Worm (Caenorhabditis elegans) whole organism, L1 larva: ENCODE data around the gene C49F5.7.

Source experiments
- C16A3.4 ChIP-seq: fragments of 150-350 bp; optimal IDR thresholded peaks from 2 replicates; lab custom pipeline; 2014; ENCODE audit warnings: missing biosample characterization, missing genetic modification characterization
- C34B4.2 ChIP-seq: sonication (generic microtip); optimal IDR thresholded peaks from 2 replicates; lab custom pipeline; 2017; ENCODE audit warnings: mild to moderate bottlenecking, missing genetic modification characterization, missing compliant biosample characterization
- alr-1 ChIP-seq: fragments of 200-800 bp; sonication (Bioruptor generic); optimal IDR thresholded peaks from 2 replicates; lab custom pipeline; 2018; ENCODE audit warnings: borderline replicate concordance, mild to moderate bottlenecking, missing genetic modification characterization, missing compliant biosample characterization
- blmp-1 ChIP-seq: fragments of 150-350 bp; optimal IDR thresholded peaks from 2 replicates; lab custom pipeline; 2014; ENCODE audit warnings: missing biosample characterization, missing genetic modification characterization
- ceh-63 ChIP-seq: fragments of 200-800 bp; sonication (Bioruptor generic); optimal IDR thresholded peaks from 2 replicates; lab custom pipeline; 2018; ENCODE audit warnings: mild to moderate bottlenecking, missing genetic modification characterization, missing compliant biosample characterization
- ceh-88 ChIP-seq: fragments of 200-800 bp; sonication (Bioruptor generic); IDR thresholded peaks from 2 replicates; pipeline ENCODE4 v1.3.6; 2022; ENCODE audit warnings: missing genetic modification characterization, missing compliant biosample characterization
- ceh-90 ChIP-seq: sonication (generic microtip); optimal IDR thresholded peaks from 2 replicates; lab custom pipeline; 2016; ENCODE audit warnings: missing genetic modification characterization, missing compliant biosample characterization
- efl-1 ChIP-seq, 4 experiments: fragments of 150-350 bp; optimal IDR thresholded peaks in 3 of 4; peaks in 1 of 4; 1 replicate in 1 of 4; 2 replicates in 3 of 4; lab custom pipeline; 2014; ENCODE audit warnings: missing biosample characterization in 2 of 4, missing genetic modification characterization in 2 of 4, missing genetic modification reagents in 2 of 4
- efl-3 ChIP-seq: fragments of 200-800 bp; sonication (Bioruptor generic); optimal IDR thresholded peaks from 2 replicates; lab custom pipeline; 2018; ENCODE audit warnings: mild to moderate bottlenecking, missing genetic modification characterization, missing compliant biosample characterization
- elt-3 ChIP-seq, 6 experiments: fragments of 150-350 bp in 1 of 6; sonication (generic microtip); optimal IDR thresholded peaks; 2 replicates each; lab custom pipeline; 2017 to 2018; ENCODE audit warnings: missing biosample characterization in 6 of 6, missing genetic modification characterization in 6 of 6, inconsistent platforms in 1 of 6
- fkh-10 ChIP-seq: sonication (generic microtip); optimal IDR thresholded peaks from 2 replicates; lab custom pipeline; 2017; ENCODE audit warnings: missing biosample characterization, missing genetic modification reagents, missing genetic modification characterization
- fkh-8 ChIP-seq: sonication (generic microtip); optimal IDR thresholded peaks from 2 replicates; lab custom pipeline; 2016; ENCODE audit warnings: mild to moderate bottlenecking, missing genetic modification characterization, missing compliant biosample characterization
- fos-1 ChIP-seq: fragments of 150-350 bp; optimal IDR thresholded peaks from 2 replicates; lab custom pipeline; 2014; ENCODE audit warnings: missing biosample characterization, missing genetic modification characterization
- grh-1 ChIP-seq: fragments of 200-800 bp; sonication (Bioruptor generic); IDR thresholded peaks from 2 replicates; pipeline ENCODE4 v1.3.6; 2022; ENCODE audit warnings: missing genetic modification reagents, missing genetic modification characterization, missing compliant biosample characterization
- hlh-17 ChIP-seq: fragments of 200-800 bp; sonication (Bioruptor generic); optimal IDR thresholded peaks from 2 replicates; lab custom pipeline; 2018; ENCODE audit warnings: missing genetic modification characterization, mild to moderate bottlenecking, missing compliant biosample characterization, moderate library complexity, borderline replicate concordance
- hlh-4 ChIP-seq: sonication (generic microtip); optimal IDR thresholded peaks from 2 replicates; lab custom pipeline; 2016; ENCODE audit warnings: mild to moderate bottlenecking, missing genetic modification characterization, missing compliant biosample characterization
- irx-1 ChIP-seq: sonication (generic microtip); optimal IDR thresholded peaks from 2 replicates; lab custom pipeline; 2016; ENCODE audit warnings: missing genetic modification characterization, missing compliant biosample characterization
- isw-1 ChIP-seq: fragments of 200-800 bp; sonication (Bioruptor generic); IDR thresholded peaks from 2 replicates; pipeline ENCODE4 v1.3.6; 2022; ENCODE audit warnings: missing genetic modification characterization, missing compliant biosample characterization
- jun-1 ChIP-seq: fragments of 150-350 bp; optimal IDR thresholded peaks from 2 replicates; lab custom pipeline; 2014; ENCODE audit warnings: missing biosample characterization, missing genetic modification reagents, missing genetic modification characterization
- lin-13 ChIP-seq: fragments of 150-350 bp; optimal IDR thresholded peaks from 2 replicates; lab custom pipeline; 2014; ENCODE audit warnings: missing biosample characterization, missing genetic modification reagents, missing genetic modification characterization
- lin-14 ChIP-seq: fragments of 200-800 bp; sonication (Bioruptor generic); optimal IDR thresholded peaks from 2 replicates; lab custom pipeline; 2018; ENCODE audit warnings: mild to moderate bottlenecking, missing genetic modification characterization, moderate library complexity, missing compliant biosample characterization
- lin-15B ChIP-seq: fragments of 150-350 bp; sonication (generic microtip); optimal IDR thresholded peaks from 3 replicates; lab custom pipeline; 2014; ENCODE audit warnings: missing biosample characterization, missing genetic modification characterization
- mef-2 ChIP-seq: fragments of 150-350 bp; optimal IDR thresholded peaks from 2 replicates; lab custom pipeline; 2014; ENCODE audit warnings: missing biosample characterization, missing genetic modification characterization
- nhr-11 ChIP-seq: fragments of 150-350 bp; optimal IDR thresholded peaks from 2 replicates; lab custom pipeline; 2014; ENCODE audit warnings: missing biosample characterization, missing genetic modification characterization
- nhr-20 ChIP-seq: sonication (generic microtip); optimal IDR thresholded peaks from 2 replicates; lab custom pipeline; 2016; ENCODE audit warnings: mild to moderate bottlenecking, missing genetic modification characterization, missing compliant biosample characterization
- nhr-76 ChIP-seq: sonication (generic microtip); optimal IDR thresholded peaks from 2 replicates; lab custom pipeline; 2017; ENCODE audit warnings: missing biosample characterization, missing genetic modification characterization
- nhr-90 ChIP-seq: sonication (generic microtip); optimal IDR thresholded peaks from 2 replicates; lab custom pipeline; 2016; ENCODE audit warnings: mild to moderate bottlenecking, missing genetic modification characterization, missing compliant biosample characterization; ENCODE audit not compliant: poor library complexity
- pqm-1 ChIP-seq: sonication (generic microtip); optimal IDR thresholded peaks from 3 replicates; lab custom pipeline; 2017; ENCODE audit warnings: missing biosample characterization, missing genetic modification characterization
- rnt-1 ChIP-seq: sonication (generic microtip); optimal IDR thresholded peaks from 2 replicates; lab custom pipeline; 2016; ENCODE audit warnings: mild to moderate bottlenecking, missing genetic modification characterization, moderate library complexity, missing compliant biosample characterization
- skn-1 ChIP-seq: fragments of 150-350 bp; optimal IDR thresholded peaks from 2 replicates; lab custom pipeline; 2014; ENCODE audit warnings: missing biosample characterization, missing genetic modification characterization
- snu-23 ChIP-seq: sonication (generic microtip); optimal IDR thresholded peaks from 2 replicates; lab custom pipeline; 2016; ENCODE audit warnings: missing genetic modification characterization, missing compliant biosample characterization
- sox-4 ChIP-seq: sonication (generic microtip); optimal IDR thresholded peaks from 2 replicates; lab custom pipeline; 2016; ENCODE audit warnings: missing genetic modification characterization, missing compliant biosample characterization
- swsn-7 ChIP-seq: sonication (generic microtip); optimal IDR thresholded peaks from 2 replicates; lab custom pipeline; 2016; ENCODE audit warnings: missing genetic modification characterization, missing compliant biosample characterization
- tbx-2 ChIP-seq: sonication (generic microtip); optimal IDR thresholded peaks from 2 replicates; lab custom pipeline; 2016; ENCODE audit warnings: missing genetic modification characterization, missing compliant biosample characterization
- unc-130 ChIP-seq: fragments of 150-350 bp; optimal IDR thresholded peaks from 2 replicates; lab custom pipeline; 2017; ENCODE audit warnings: missing biosample characterization, missing genetic modification characterization, inconsistent platforms
- unc-62 ChIP-seq: fragments of 150-350 bp; optimal IDR thresholded peaks from 2 replicates; lab custom pipeline; 2014; ENCODE audit warnings: missing biosample characterization, missing genetic modification reagents, missing genetic modification characterization
- unc-86 ChIP-seq: sonication (generic microtip); optimal IDR thresholded peaks from 2 replicates; lab custom pipeline; 2016; ENCODE audit warnings: missing genetic modification characterization, missing compliant biosample characterization
- unc-98 ChIP-seq: fragments of 200-800 bp; sonication (Bioruptor generic); IDR thresholded peaks from 2 replicates; pipeline ENCODE4 v1.3.6; 2022; ENCODE audit warnings: missing genetic modification characterization, missing compliant biosample characterization
- vab-15 ChIP-seq: sonication (generic microtip); optimal IDR thresholded peaks from 2 replicates; lab custom pipeline; 2017; ENCODE audit warnings: missing genotype, mild to moderate bottlenecking, missing genetic modification characterization, missing compliant biosample characterization
- ztf-11 ChIP-seq, 2 experiments: sonication (generic microtip); optimal IDR thresholded peaks; 2 replicates each; lab custom pipeline; 2016 to 2017; ENCODE audit warnings: missing genetic modification characterization in 2 of 2, missing biosample characterization in 1 of 2, missing compliant biosample characterization in 1 of 2

C49F5.7 gene

DNA sequence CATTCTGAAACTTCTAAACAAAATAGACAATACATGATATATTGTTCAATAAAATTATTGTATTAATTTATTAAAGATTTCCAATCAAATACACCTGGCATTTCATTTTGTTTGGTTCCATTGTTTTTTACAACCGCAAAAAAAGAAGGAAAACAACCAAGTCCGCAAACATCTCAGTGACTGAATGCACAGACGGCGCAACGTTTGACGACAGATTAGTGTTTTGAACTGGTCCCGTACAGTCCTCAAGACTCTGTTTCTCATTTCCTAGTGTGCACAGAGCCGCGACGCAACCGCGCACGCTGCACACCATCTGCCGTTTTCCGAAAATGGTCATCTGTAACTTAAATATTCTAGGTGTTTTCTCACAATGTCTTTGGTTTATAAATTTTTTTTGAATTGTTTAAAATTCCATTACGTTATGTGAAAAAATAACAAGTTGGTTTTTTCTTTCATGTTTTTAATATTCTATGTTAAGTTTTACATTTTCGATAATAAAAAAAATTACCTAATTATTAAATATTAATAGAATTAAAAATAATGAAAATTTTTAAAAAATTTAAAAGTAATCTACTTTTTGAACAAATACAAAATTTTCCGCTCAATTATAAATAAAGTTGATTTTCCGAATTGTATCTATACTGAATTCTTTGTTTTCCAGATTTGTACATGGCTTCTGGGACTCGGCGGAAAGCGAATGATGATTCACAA, 46.2 kb upstream of the C49F5.7 start, which contains the start of gene lsd-1 (continued):
- TF ChIP-seq ceh-90 (tag; lab: Kevin White, UChicago) (no peak), isw-1 (GFP tag; lab: Robert Waterston, UW) (no peak), unc-130 (tag; lab: Kevin White, UChicago) (no peak), mef-2 (tag; lab: Kevin White, UChicago) (no peak), lin-15B (tag; lab: Kevin White, UChicago) (no peak), unc-86 (tag; lab: Kevin White, UChicago) (no peak), snu-23 (no peak), blmp-1 (no peak), nhr-90 (peak; percentile 8), fkh-8 (no peak), tbx-2 (peak; percentile 21), pqm-1 (tag; lab: Kevin White, UChicago) (no peak), irx-1 (tag; lab: Kevin White, UChicago) (no peak), fkh-10 (GFP tag; lab: Kevin White, UChicago) (no peak), hlh-17 (no peak), ceh-88 (GFP tag; lab: Robert Waterston, UW) (no peak), vab-15 (tag; lab: Kevin White, UChicago) (no peak), swsn-7 (tag; lab: Kevin White, UChicago) (peak; percentile 28), efl-3 (GFP tag; lab: Kevin White, UChicago) (no peak), sox-4 (no peak), alr-1 (tag; lab: Kevin White, UChicago) (no peak), skn-1 (tag; lab: Kevin White, UChicago) (no peak), nhr-20 (tag; lab: Kevin White, UChicago) (no peak), jun-1 (no peak), lin-13 (GFP tag; lab: Kevin White, UChicago) (no peak), hlh-4 (tag; lab: Kevin White, UChicago) (no peak), ceh-63 (GFP tag; lab: Kevin White, UChicago) (no peak), ztf-11 (tag; optimal IDR thresholded peaks at IDR 0.05; lab: Kevin White, UChicago) (no peak), elt-3 (tag; optimal IDR thresholded peaks at IDR 0.05; lab: Kevin White, UChicago) (no peak), rnt-1 (tag; lab: Kevin White, UChicago) (peak; percentile 60), grh-1 (GFP tag; lab: Robert Waterston, UW) (no peak), unc-62 (GFP tag; lab: Kevin White, UChicago) (no peak)
- TF ChIP-seq, all 84 proteins: peak for 15

DNA sequence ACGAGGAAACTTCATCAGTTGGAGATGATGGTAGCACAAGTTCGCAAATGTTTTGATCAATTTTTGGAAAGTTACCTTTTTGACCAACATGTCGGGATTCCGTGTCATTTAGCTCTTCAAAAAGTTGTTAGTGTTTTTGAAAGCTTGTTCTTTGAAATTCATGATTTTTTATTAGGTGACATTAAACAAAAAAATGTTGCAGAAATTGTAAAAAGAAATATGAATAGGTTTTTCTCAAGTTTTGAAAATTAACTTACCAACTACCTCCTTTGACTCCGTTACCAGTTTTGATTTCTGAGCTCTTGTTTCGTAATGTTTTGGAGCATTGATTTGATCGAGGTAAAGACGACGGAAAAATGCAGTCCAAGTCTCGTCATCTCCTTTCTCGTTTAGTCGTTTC, 42.5 kb upstream of the C49F5.7 start:
- TF ChIP-seq grh-1 (GFP tag; lab: Robert Waterston, UW) = no peak
- TF ChIP-seq fos-1 = no peak
- TF ChIP-seq hlh-4 (tag; lab: Kevin White, UChicago) = no peak
- no peak for TF ChIP-seq snu-23
- no peak for TF ChIP-seq C34B4.2
- TF ChIP-seq lin-14 (GFP tag; lab: Kevin White, UChicago) = no peak

DNA sequence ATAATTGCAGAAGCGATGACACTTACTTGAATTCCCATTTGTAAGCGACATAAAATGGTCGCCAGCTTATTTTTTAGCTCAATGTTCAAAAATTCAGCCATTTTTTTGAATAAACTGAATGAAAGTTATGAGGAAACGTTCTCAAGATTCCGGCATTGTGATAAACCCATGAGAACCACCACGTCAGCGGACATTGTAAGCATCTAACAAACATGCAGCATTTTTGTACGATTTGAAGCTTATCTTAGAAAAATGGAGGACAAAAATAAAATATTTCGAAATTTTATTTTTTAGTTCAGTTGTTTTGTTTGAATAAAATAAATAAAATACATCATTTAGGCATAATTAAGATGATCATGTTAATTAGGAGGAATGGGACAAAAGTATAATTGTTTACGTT, 41.4 kb upstream of the C49F5.7 start, which contains the start of gene T08D10.4:
Gene T08D10.4 (minus strand): TSS at position 101 of the 400 bp plus-strand sequence.
- no peak for TF ChIP-seq unc-86 (tag; lab: Kevin White, UChicago)
- no peak for TF ChIP-seq unc-98 (GFP tag; lab: Robert Waterston, UW)
- no peak for TF ChIP-seq tbx-2
- no peak for TF ChIP-seq C34B4.2
- no peak for TF ChIP-seq rnt-1 (tag; lab: Kevin White, UChicago)
- no peak for TF ChIP-seq nhr-76
- TF ChIP-seq nhr-11 = no peak
- TF ChIP-seq efl-1 (optimal IDR thresholded peaks at IDR 0.05; lab: Kevin White, UChicago) = no peak
- no peak for TF ChIP-seq efl-1 (GFP tag; optimal IDR thresholded peaks at IDR 0.05 in 1 of 2; lab: Kevin White, UChicago)
- TF ChIP-seq nhr-90 = no peak
- no peak for TF ChIP-seq skn-1 (tag; lab: Kevin White, UChicago)
- TF ChIP-seq C16A3.4 (tag; lab: Kevin White, UChicago) = no peak
